Fruit fly (Drosophila melanogaster): ENCODE data around the gene CG3587.

Gene CG3587

dm6 chrX:1965979-1966778, 26.1 kb downstream of the CG3587 start:
- TF ChIP-seq noc (tag; optimal IDR thresholded peaks at IDR 0.05): no peak

- TF ChIP-seq noc (tag; optimal IDR thresholded peaks at IDR 0.05): no peak
These were observed 26.8 kb downstream of the CG3587 start for dm6 chrX:1966779-1967520.

dm6 chrX:1968152-1968551, 28.0 kb downstream of the CG3587 start:
- TF ChIP-seq noc (tag; optimal IDR thresholded peaks at IDR 0.05): no peak

dm6 chrX:1968581-1969258, 28.6 kb downstream of the CG3587 start:
- TF ChIP-seq noc (tag; optimal IDR thresholded peaks at IDR 0.05): no peak

dm6 chrX:1969775-1970574, 29.9 kb downstream of the CG3587 start:
- TF ChIP-seq noc (tag; optimal IDR thresholded peaks at IDR 0.05): no peak

- no peak for TF ChIP-seq noc (tag; optimal IDR thresholded peaks at IDR 0.05)
These were observed 30.6 kb downstream of the CG3587 start for dm6 chrX:1970575-1971325.

dm6 chrX:1972150-1972549, 32.0 kb downstream of the CG3587 start:
- no peak for TF ChIP-seq noc (tag; optimal IDR thresholded peaks at IDR 0.05)

dm6 chrX:1975879-1976601, 35.9 kb downstream of the CG3587 start:
- no peak for TF ChIP-seq noc (tag; optimal IDR thresholded peaks at IDR 0.05)

dm6 chrX:1979031-1979430, 38.9 kb downstream of the CG3587 start:
- TF ChIP-seq noc (tag; optimal IDR thresholded peaks at IDR 0.05): no peak

dm6 chrX:1979673-1980072, 39.6 kb downstream of the CG3587 start:
- no peak for TF ChIP-seq noc (tag; optimal IDR thresholded peaks at IDR 0.05)

- no peak for TF ChIP-seq noc (tag; optimal IDR thresholded peaks at IDR 0.05)
These were observed 41.6 kb downstream of the CG3587 start for dm6 chrX:1981723-1982122.

dm6 chrX:1984175-1984973, 44.3 kb downstream of the CG3587 start:
- peak; percentile 94 for TF ChIP-seq noc (tag; optimal IDR thresholded peaks at IDR 0.05)

- no peak for TF ChIP-seq noc (tag; optimal IDR thresholded peaks at IDR 0.05)
These were observed 45.4 kb downstream of the CG3587 start for dm6 chrX:1985516-1985915.

- TF ChIP-seq noc (tag; optimal IDR thresholded peaks at IDR 0.05): no peak
These were observed 48.6 kb downstream of the CG3587 start for dm6 chrX:1988673-1989072.

All from whole organism, larva.